Worm (Caenorhabditis elegans): ENCODE measurements around the gene str-37.

- TF ChIP-seq med-1 (GFP tag; optimal IDR thresholded peaks at IDR 0.05; ENCODE audit: insufficient read depth) (no peak), flt-1 (GFP tag; IDR thresholded peaks at IDR 0.05) (no peak), cog-1 (tag; optimal IDR thresholded peaks at IDR 0.05) (no peak), ztf-23 (GFP tag; IDR thresholded peaks at IDR 0.05) (no peak)
Measured at ce11 chrV:13285284-13285683, 42.3 kb upstream of the str-37 start.

All from whole organism, midembryonic.